Fruit fly (Drosophila melanogaster) whole organism, wandering third instar larva: Measurements from ENCODE around the gene CG13314.

Source experiments
- Abd-B ChIP-seq: fragments of >200 bp; optimal IDR thresholded peaks from 2 replicates; lab custom pipeline; 2017; ENCODE audit warnings: missing biosample characterization, missing genetic modification characterization
- CG32264 ChIP-seq: fragments of 200-800 bp; sonication (Bioruptor generic); optimal IDR thresholded peaks from 2 replicates; lab custom pipeline; 2016; ENCODE audit warnings: missing biosample characterization, missing genetic modification characterization
- CG9705 ChIP-seq: fragments of 200-800 bp; sonication (Bioruptor generic); optimal IDR thresholded peaks from 2 replicates; lab custom pipeline; 2018; ENCODE audit warnings: missing biosample characterization, mild to moderate bottlenecking, missing genetic modification characterization
- CrebA ChIP-seq: fragments of 200-800 bp; sonication (Bioruptor generic); optimal IDR thresholded peaks from 2 replicates; lab custom pipeline; 2016; ENCODE audit warnings: missing biosample characterization, mild to moderate bottlenecking, missing genetic modification characterization, borderline replicate concordance
- Dfd ChIP-seq: fragments of >200 bp; optimal IDR thresholded peaks from 2 replicates; lab custom pipeline; 2017; ENCODE audit warnings: missing biosample characterization, missing genetic modification characterization
- Dif ChIP-seq: fragments of 200-275, 200-300 bp; sonication (Bioruptor generic); optimal IDR thresholded peaks from 2 replicates; lab custom pipeline; 2018; ENCODE audit warnings: missing biosample characterization, missing genetic modification characterization; ENCODE audit not compliant: partially characterized antibody
- GATAd ChIP-seq: sonication (Bioruptor generic); optimal IDR thresholded peaks from 2 replicates; lab custom pipeline; 2016; ENCODE audit warnings: missing biosample characterization, missing genetic modification characterization
- HLH106 ChIP-seq: fragments of 200-800 bp; optimal IDR thresholded peaks from 3 replicates; lab custom pipeline; 2019; ENCODE audit warnings: missing biosample characterization, mild to moderate bottlenecking, missing genetic modification characterization, moderate library complexity
- Hnf4 ChIP-seq: fragments of 200-800 bp; sonication (Bioruptor generic); optimal IDR thresholded peaks from 2 replicates; lab custom pipeline; 2016; ENCODE audit warnings: missing biosample characterization, mild to moderate bottlenecking, missing genetic modification characterization
- Hr78 ChIP-seq: fragments of >200 bp; optimal IDR thresholded peaks from 2 replicates; lab custom pipeline; 2017; ENCODE audit warnings: missing biosample characterization, missing genetic modification characterization
- Hr83 ChIP-seq: fragments of 200-300 bp; sonication (Bioruptor generic); optimal IDR thresholded peaks from 2 replicates; lab custom pipeline; 2016; ENCODE audit warnings: missing biosample characterization, mild to moderate bottlenecking, missing genetic modification characterization, moderate library complexity; ENCODE audit not compliant: poor library complexity, severe bottlenecking
- Jra ChIP-seq: sonication (Bioruptor generic); optimal IDR thresholded peaks from 2 replicates; lab custom pipeline; 2016; ENCODE audit warnings: missing biosample characterization, missing genetic modification characterization
- Mio ChIP-seq: sonication (Bioruptor generic); optimal IDR thresholded peaks from 2 replicates; lab custom pipeline; 2016; ENCODE audit warnings: missing biosample characterization, missing genetic modification characterization
- Myc ChIP-seq: fragments of >200 bp; optimal IDR thresholded peaks from 2 replicates; lab custom pipeline; 2017
- N ChIP-seq: fragments of >200 bp; optimal IDR thresholded peaks from 2 replicates; lab custom pipeline; 2018; ENCODE audit warnings: missing biosample characterization, missing external identifiers, missing genetic modification characterization
- OdsH ChIP-seq: fragments of 200-800 bp; sonication (Bioruptor generic); optimal IDR thresholded peaks from 2 replicates; lab custom pipeline; 2016; ENCODE audit warnings: missing biosample characterization, mild to moderate bottlenecking, missing genetic modification characterization
- Rel ChIP-seq, 2 experiments: fragments of 200-800 bp; sonication (Bioruptor generic) in 1 of 2; optimal IDR thresholded peaks; 2 replicates in 1 of 2; 3 replicates in 1 of 2; lab custom pipeline; 2016 to 2019; ENCODE audit warnings: mild to moderate bottlenecking in 2 of 2, missing biosample characterization in 2 of 2, missing genetic modification characterization in 2 of 2, moderate library complexity in 1 of 2
- Sp1 ChIP-seq: fragments of 200-800 bp; sonication (Bioruptor generic); optimal IDR thresholded peaks from 3 replicates; lab custom pipeline; 2019; ENCODE audit warnings: missing biosample characterization, mild to moderate bottlenecking, missing genetic modification characterization, moderate library complexity
- Vsx2 ChIP-seq: fragments of 200-300, 225-300 bp; sonication (Bioruptor generic); optimal IDR thresholded peaks from 2 replicates; lab custom pipeline; 2018; ENCODE audit warnings: missing biosample characterization, missing genetic modification characterization; ENCODE audit not compliant: partially characterized antibody
- br ChIP-seq: fragments of 200-800 bp; sonication (Bioruptor generic); optimal IDR thresholded peaks from 2 replicates; lab custom pipeline; 2016; ENCODE audit warnings: missing biosample characterization, missing genetic modification characterization
- brk ChIP-seq: fragments of 200-800 bp; sonication (Bioruptor generic); optimal IDR thresholded peaks from 2 replicates; lab custom pipeline; 2016; ENCODE audit warnings: missing biosample characterization, mild to moderate bottlenecking, missing genetic modification characterization
- dl ChIP-seq, 2 experiments: fragments of 175-275, 200-275 bp in 1 of 2; fragments of 200-275 bp in 1 of 2; sonication (Bioruptor generic); optimal IDR thresholded peaks; lab custom pipeline; 2018; ENCODE audit warnings: mild to moderate bottlenecking in 2 of 2, missing biosample characterization in 2 of 2, missing genetic modification characterization in 2 of 2, moderate library complexity in 2 of 2; ENCODE audit not compliant: partially characterized antibody in 2 of 2, insufficient read depth in 1 of 2
- dmrt93B ChIP-seq: fragments of 200-800 bp; sonication (Bioruptor generic); optimal IDR thresholded peaks from 2 replicates; lab custom pipeline; 2018; ENCODE audit warnings: missing biosample characterization, mild to moderate bottlenecking, missing genetic modification characterization
- dsf ChIP-seq: sonication (Bioruptor generic); optimal IDR thresholded peaks from 2 replicates; lab custom pipeline; 2016; ENCODE audit warnings: missing biosample characterization, missing genetic modification characterization, borderline replicate concordance
- ey ChIP-seq: fragments of 200-800 bp; sonication (Bioruptor generic); optimal IDR thresholded peaks from 2 replicates; lab custom pipeline; 2016; ENCODE audit warnings: missing biosample characterization, missing genetic modification characterization
- foxo ChIP-seq, 2 experiments: fragments of 200-800 bp; sonication (Bioruptor generic); optimal IDR thresholded peaks; 2 replicates in 1 of 2; 3 replicates in 1 of 2; lab custom pipeline; 2016 to 2017; ENCODE audit warnings: missing biosample characterization in 2 of 2, missing genetic modification characterization in 2 of 2
- fru ChIP-seq: fragments of 200-800 bp; sonication (Bioruptor generic); optimal IDR thresholded peaks from 3 replicates; lab custom pipeline; 2016; ENCODE audit warnings: missing biosample characterization, mild to moderate bottlenecking, missing genetic modification characterization
- h ChIP-seq: fragments of 200-800 bp; sonication (Bioruptor generic); optimal IDR thresholded peaks from 3 replicates; lab custom pipeline; 2016; ENCODE audit warnings: missing biosample characterization, mild to moderate bottlenecking, missing genetic modification characterization
- jim ChIP-seq: fragments of 175-275, 200-325 bp; sonication (Bioruptor generic); optimal IDR thresholded peaks from 2 replicates; lab custom pipeline; 2016; ENCODE audit warnings: missing biosample characterization, mild to moderate bottlenecking, missing genetic modification characterization
- lola ChIP-seq: fragments of >200 bp; optimal IDR thresholded peaks from 2 replicates; lab custom pipeline; 2017; ENCODE audit warnings: missing biosample characterization, missing genetic modification characterization
- pan ChIP-seq: fragments of >200 bp; optimal IDR thresholded peaks from 2 replicates; lab custom pipeline; 2017
- psq ChIP-seq: fragments of 200-800 bp; sonication (Bioruptor generic); optimal IDR thresholded peaks from 3 replicates; lab custom pipeline; 2017; ENCODE audit warnings: missing biosample characterization, mild to moderate bottlenecking, missing genetic modification characterization, moderate library complexity
- rgr ChIP-seq: fragments of 200-800 bp; sonication (Bioruptor generic); optimal IDR thresholded peaks from 3 replicates; lab custom pipeline; 2016; ENCODE audit warnings: missing biosample characterization, mild to moderate bottlenecking, missing genetic modification characterization
- sage ChIP-seq: fragments of 200-800 bp; sonication (Bioruptor generic); optimal IDR thresholded peaks from 2 replicates; lab custom pipeline; 2016; ENCODE audit warnings: missing biosample characterization, mild to moderate bottlenecking, missing genetic modification characterization
- sv ChIP-seq: fragments of 200-800 bp; sonication (Bioruptor generic); optimal IDR thresholded peaks from 3 replicates; lab custom pipeline; 2016; ENCODE audit warnings: missing biosample characterization, missing genetic modification characterization
- tai ChIP-seq: sonication (Bioruptor generic); optimal IDR thresholded peaks from 2 replicates; lab custom pipeline; 2016; ENCODE audit warnings: missing biosample characterization, missing genetic modification characterization
- usp ChIP-seq: fragments of >200 bp; optimal IDR thresholded peaks from 2 replicates; lab custom pipeline; 2017; ENCODE audit warnings: missing biosample characterization, missing genetic modification characterization
- woc ChIP-seq: sonication (Bioruptor generic); optimal IDR thresholded peaks from 2 replicates; lab custom pipeline; 2016; ENCODE audit warnings: missing biosample characterization, mild to moderate bottlenecking, missing genetic modification characterization

CG13314 gene

dm6 chr3L:8990128-8990527 is 8.5 kb downstream of the CG13314 start, which contains the start of gene CG5280:
TSS of gene CG5280 (minus strand) at chr3L:8990228.
- TF ChIP-seq Hr83 (GFP tag; lab: Kevin White, UChicago) (no peak), ey (GFP tag; lab: Kevin White, UChicago) (no peak), fru (no peak), CG32264 (no peak), Jra (GFP tag; lab: Kevin White, UChicago) (no peak), N (GFP tag; lab: Kevin White, UChicago) (no peak), sage (GFP tag; lab: Kevin White, UChicago) (no peak), Dif (no peak), Abd-B (GFP tag; lab: Kevin White, UChicago) (no peak), Rel (GFP tag; optimal IDR thresholded peaks at IDR 0.05; lab: Kevin White, UChicago) (no peak), Rel (tag; optimal IDR thresholded peaks at IDR 0.05; lab: Kevin White, UChicago) (no peak), CrebA (GFP tag; lab: Kevin White, UChicago) (no peak), woc (no peak), foxo (GFP tag; optimal IDR thresholded peaks at IDR 0.05; lab: Kevin White, UChicago) (no peak), GATAd (GFP tag; lab: Kevin White, UChicago) (no peak)

dm6 chr3L:8996173-8996767 is 14.7 kb downstream of the CG13314 start:
- TF ChIP-seq foxo (GFP tag; optimal IDR thresholded peaks at IDR 0.05; lab: Kevin White, UChicago): peak; percentile 22 to 92
- TF ChIP-seq ey (GFP tag; lab: Kevin White, UChicago): peak; percentile 89
- peak; percentile 67 for TF ChIP-seq Jra (GFP tag; lab: Kevin White, UChicago)
- peak; percentile 88 for TF ChIP-seq fru
- no peak for TF ChIP-seq pan (lab: Kevin White, UChicago)
- peak; percentile 76 for TF ChIP-seq psq (GFP tag; lab: Kevin White, UChicago)
- peak; percentile 89 for TF ChIP-seq rgr (GFP tag; lab: Kevin White, UChicago)
- peak; percentile 42 for TF ChIP-seq CG9705 (GFP tag; lab: Kevin White, UChicago)
- TF ChIP-seq sage (GFP tag; lab: Kevin White, UChicago): no peak
- peak; percentile 84 for TF ChIP-seq HLH106
- TF ChIP-seq br (GFP tag; lab: Kevin White, UChicago): peak; percentile 86
- no peak for TF ChIP-seq Myc
- TF ChIP-seq Sp1 (GFP tag; lab: Kevin White, UChicago): peak; percentile 76
- no peak for TF ChIP-seq tai (GFP tag; lab: Kevin White, UChicago)
- peak; percentile 92 for TF ChIP-seq h
- peak; percentile 57 for TF ChIP-seq Hr83 (GFP tag; lab: Kevin White, UChicago)
- TF ChIP-seq GATAd (GFP tag; lab: Kevin White, UChicago): peak; percentile 51
- TF ChIP-seq Mio: peak; percentile 38
- TF ChIP-seq CG32264: peak; percentile 74
- TF ChIP-seq Rel (GFP tag; optimal IDR thresholded peaks at IDR 0.05; lab: Kevin White, UChicago): peak; percentile 2
- no peak for TF ChIP-seq Rel (tag; optimal IDR thresholded peaks at IDR 0.05; lab: Kevin White, UChicago)
- no peak for TF ChIP-seq dsf (GFP tag; lab: Kevin White, UChicago)
- no peak for TF ChIP-seq N (GFP tag; lab: Kevin White, UChicago)
- TF ChIP-seq OdsH (GFP tag; lab: Kevin White, UChicago): peak; percentile 85

- TF ChIP-seq Dfd (GFP tag; lab: Kevin White, UChicago): no peak
- TF ChIP-seq pan (lab: Kevin White, UChicago): no peak
- no peak for TF ChIP-seq GATAd (GFP tag; lab: Kevin White, UChicago)
- TF ChIP-seq OdsH (GFP tag; lab: Kevin White, UChicago): no peak
- no peak for TF ChIP-seq sage (GFP tag; lab: Kevin White, UChicago)
- TF ChIP-seq CG9705 (GFP tag; lab: Kevin White, UChicago): no peak
- peak; percentile 33 for TF ChIP-seq psq (GFP tag; lab: Kevin White, UChicago)
- peak in 1 of 2 experiments; percentile 3 for TF ChIP-seq dl (GFP tag; optimal IDR thresholded peaks at IDR 0.05; lab: Kevin White, UChicago; ENCODE audit: insufficient read depth in 1 of 2, partially characterized antibody in 2 of 2)
- no peak for TF ChIP-seq h
- TF ChIP-seq Dif: peak; percentile 41
- TF ChIP-seq lola (GFP tag; lab: Kevin White, UChicago): no peak
- no peak for TF ChIP-seq jim (GFP tag; lab: Kevin White, UChicago)
- no peak for TF ChIP-seq Hnf4
- no peak for TF ChIP-seq sv
- peak; percentile 7 for TF ChIP-seq fru
- TF ChIP-seq Hr83 (GFP tag; lab: Kevin White, UChicago): no peak
- TF ChIP-seq woc: no peak
- no peak for TF ChIP-seq Vsx2
- TF ChIP-seq usp (GFP tag; lab: Kevin White, UChicago): no peak
- TF ChIP-seq Sp1 (GFP tag; lab: Kevin White, UChicago): no peak
- TF ChIP-seq rgr (GFP tag; lab: Kevin White, UChicago): no peak
- no peak for TF ChIP-seq dsf (GFP tag; lab: Kevin White, UChicago)
- no peak for TF ChIP-seq ey (GFP tag; lab: Kevin White, UChicago)
- TF ChIP-seq Hr78 (GFP tag; lab: Kevin White, UChicago): no peak
- TF ChIP-seq Abd-B (GFP tag; lab: Kevin White, UChicago): no peak
- no peak for TF ChIP-seq brk (GFP tag; lab: Kevin White, UChicago)
- TF ChIP-seq tai (GFP tag; lab: Kevin White, UChicago): no peak
- no peak for TF ChIP-seq Myc
- TF ChIP-seq dmrt93B (GFP tag; lab: Kevin White, UChicago): no peak
- no peak for TF ChIP-seq Jra (GFP tag; lab: Kevin White, UChicago)
- TF ChIP-seq CG32264: no peak
- TF ChIP-seq CrebA (GFP tag; lab: Kevin White, UChicago): no peak
- no peak for TF ChIP-seq Rel (GFP tag; optimal IDR thresholded peaks at IDR 0.05; lab: Kevin White, UChicago)
- peak; percentile 72 for TF ChIP-seq Rel (tag; optimal IDR thresholded peaks at IDR 0.05; lab: Kevin White, UChicago)
These were observed 15.5 kb downstream of the CG13314 start for dm6 chr3L:8996899-8997685.
